Fruit fly (Drosophila melanogaster): ENCODE results near the gene CG14408.

CG14408 gene

dm6 chrX:14839047-14839446, 7.2 kb upstream of the CG14408 start, which contains the start of the genes CG32590 and Flo2 (continued):
- TF ChIP-seq CG42726 (GFP tag; IDR thresholded peaks at IDR 0.05; ENCODE audit: partially characterized antibody), result peak; percentile 79; the same call in 1 of the 2 replicates
- TF ChIP-seq HLHmδ (GFP tag; optimal IDR thresholded peaks at IDR 0.05), result no peak
- peak; percentile 61 for TF ChIP-seq wor (GFP tag; IDR thresholded peaks at IDR 0.05)
- no peak for TF ChIP-seq org-1 (GFP tag; optimal IDR thresholded peaks at IDR 0.05)
- TF ChIP-seq CG17829 (tag; optimal IDR thresholded peaks at IDR 0.05), result peak; percentile 69
- peak; percentile 96 for TF ChIP-seq tna (GFP tag; IDR thresholded peaks at IDR 0.05; ENCODE audit: partially characterized antibody)
- no peak for TF ChIP-seq CG8478 (optimal IDR thresholded peaks at IDR 0.05)
- peak; percentile 66 for TF ChIP-seq CG12659 (GFP tag; optimal IDR thresholded peaks at IDR 0.05)
- no peak for TF ChIP-seq tio (GFP tag; optimal IDR thresholded peaks at IDR 0.05)
- peak; percentile 26 for TF ChIP-seq exex (tag; optimal IDR thresholded peaks at IDR 0.05)
- TF ChIP-seq cas (GFP tag; IDR thresholded peaks at IDR 0.05), result peak; percentile 60
- peak; percentile 65 for TF ChIP-seq Antp (GFP tag; optimal IDR thresholded peaks at IDR 0.05)
- TF ChIP-seq vfl (GFP tag; optimal IDR thresholded peaks at IDR 0.05), result peak; percentile 64
- peak; percentile 76 for TF ChIP-seq Dip3 (GFP tag; optimal IDR thresholded peaks at IDR 0.05)
- peak; percentile 67 for TF ChIP-seq CG1602 (GFP tag; optimal IDR thresholded peaks at IDR 0.05)
- peak; percentile 80 for TF ChIP-seq CG11456 (GFP tag; IDR thresholded peaks at IDR 0.05)
- TF ChIP-seq kah (GFP tag; optimal IDR thresholded peaks at IDR 0.05), result no peak
- no peak for TF ChIP-seq CG4360 (GFP tag; IDR thresholded peaks at IDR 0.05)
- peak; percentile 96 for TF ChIP-seq Med (GFP tag)
- no peak; the same call in 1 of the 3 replicates for TF ChIP-seq croc (GFP tag; conservative IDR thresholded peaks at IDR 0.05)
- peak; percentile 90 for TF ChIP-seq vvl (GFP tag; IDR thresholded peaks at IDR 0.05)
- no peak for TF ChIP-seq sqz (GFP tag; optimal IDR thresholded peaks at IDR 0.05)
- peak; percentile 61 for TF ChIP-seq CG7839 (tag; optimal IDR thresholded peaks at IDR 0.05)
- peak; percentile 66 for TF ChIP-seq CG12155 (GFP tag; optimal IDR thresholded peaks at IDR 0.05)
- peak; percentile 64; the same call in 2 of the 3 replicates for TF ChIP-seq CG11695 (GFP tag; IDR thresholded peaks at IDR 0.05)
- peak; percentile 78 for TF ChIP-seq pzg (GFP tag; optimal IDR thresholded peaks at IDR 0.05)
- peak; percentile 40 for TF ChIP-seq CG11398 (GFP tag; optimal IDR thresholded peaks at IDR 0.05)
- peak; percentile 63 for TF ChIP-seq trem (tag; optimal IDR thresholded peaks at IDR 0.05)
- TF ChIP-seq otp (GFP tag; IDR thresholded peaks at IDR 0.05), result peak; percentile 71; the same call in 1 of the 3 replicates
- TF ChIP-seq CG13296 (GFP tag; optimal IDR thresholded peaks at IDR 0.05), result peak; percentile 61
- peak; percentile 3 for TF ChIP-seq CG3995 (GFP tag; optimal IDR thresholded peaks at IDR 0.05)
- TF ChIP-seq tap (tag; optimal IDR thresholded peaks at IDR 0.05), result peak; percentile 53
- TF ChIP-seq HmgD (GFP tag; optimal IDR thresholded peaks at IDR 0.05), result no peak
- peak; percentile 55 for TF ChIP-seq Atf-2 (GFP tag; optimal IDR thresholded peaks at IDR 0.05)
- TF ChIP-seq ac (GFP tag; optimal IDR thresholded peaks at IDR 0.05), result no peak
- TF ChIP-seq hbn (GFP tag; IDR thresholded peaks at IDR 0.05; ENCODE audit: partially characterized antibody), result peak; percentile 97
- peak; percentile 47; the same call in 1 of the 2 replicates for TF ChIP-seq sim (GFP tag; IDR thresholded peaks at IDR 0.05)
- no peak for TF ChIP-seq bigmax (GFP tag; optimal IDR thresholded peaks at IDR 0.05)
- peak; percentile 60 for TF ChIP-seq PHDP (tag; optimal IDR thresholded peaks at IDR 0.05)
- TF ChIP-seq fru (optimal IDR thresholded peaks at IDR 0.05), result no peak
- TF ChIP-seq gfzf (GFP tag; optimal IDR thresholded peaks at IDR 0.05), result peak; percentile 18
- TF ChIP-seq HLH54F (GFP tag; optimal IDR thresholded peaks at IDR 0.05), result peak; percentile 83
- TF ChIP-seq pb (GFP tag; optimal IDR thresholded peaks at IDR 0.05), result no peak
- peak; percentile 85 for TF ChIP-seq gem (tag; optimal IDR thresholded peaks at IDR 0.05)
- peak; percentile 65 for TF ChIP-seq Myb (GFP tag; optimal IDR thresholded peaks at IDR 0.05)
- no peak for TF ChIP-seq CG30431 (GFP tag; optimal IDR thresholded peaks at IDR 0.05)
- TF ChIP-seq Nf-YA (GFP tag; IDR thresholded peaks at IDR 0.05), result peak; percentile 71; the same call in 1 of the 2 replicates
- peak; percentile 83 for TF ChIP-seq tgo (GFP tag; IDR thresholded peaks at IDR 0.05)
- no peak for TF ChIP-seq sd (tag; optimal IDR thresholded peaks at IDR 0.05)
- 0 out of 2 replicates have a peak, but pooled peaks have one; percentile 14 for TF ChIP-seq CG10321 (GFP tag; IDR thresholded peaks at IDR 0.05)
- peak; percentile 57 for TF ChIP-seq CG10462 (GFP tag; optimal IDR thresholded peaks at IDR 0.05)
- peak; percentile 20 for TF ChIP-seq CG3407 (GFP tag; optimal IDR thresholded peaks at IDR 0.05)

All from whole organism, embryonic.